In genomic region chrX:16834259-16834658, dm6 we compare ENCODE assay signal across 2 fruit fly cellular contexts.
TF ChIP-seq lines count a peak whose summit lies in the region.

No protein-coding gene starts in this region.

TF ChIP-seq in whole organism, embryonic, 481 proteins besides CTCF, POLR2A, EP300 and RAD21 (continued from another document and continues in another):
- peak; percentile 42 for TF ChIP-seq chn (GFP tag; optimal IDR thresholded peaks at IDR 0.05; lab: Kevin White, UChicago)
- peak; percentile 60 for TF ChIP-seq unpg (GFP tag; optimal IDR thresholded peaks at IDR 0.05; lab: Kevin White, UChicago)
- TF ChIP-seq lilli (GFP tag; optimal IDR thresholded peaks at IDR 0.05; lab: Kevin White, UChicago): peak; percentile 11
- TF ChIP-seq CG15601 (tag; optimal IDR thresholded peaks at IDR 0.05; lab: Kevin White, UChicago): no peak
- TF ChIP-seq CG7271 (tag; optimal IDR thresholded peaks at IDR 0.05; lab: Kevin White, UChicago): no peak
- peak; percentile 43 for TF ChIP-seq Xbp1 (GFP tag; optimal IDR thresholded peaks at IDR 0.05; lab: Kevin White, UChicago)
- peak; percentile 35 for TF ChIP-seq Fer1 (GFP tag; optimal IDR thresholded peaks at IDR 0.05; lab: Kevin White, UChicago)
- TF ChIP-seq CG9727 (GFP tag; optimal IDR thresholded peaks at IDR 0.05; lab: Kevin White, UChicago): peak; percentile 25
- TF ChIP-seq NfI (GFP tag; optimal IDR thresholded peaks at IDR 0.05; lab: Kevin White, UChicago): peak; percentile 31
- TF ChIP-seq CG13296 (GFP tag; optimal IDR thresholded peaks at IDR 0.05; lab: Kevin White, UChicago): no peak
- TF ChIP-seq MESR4 (GFP tag; optimal IDR thresholded peaks at IDR 0.05; lab: Kevin White, UChicago): no peak
- TF ChIP-seq CG32532 (GFP tag; IDR thresholded peaks at IDR 0.05; lab: Robert Waterston, UW): peak; percentile 37; the same call in 1 of the 2 replicates
- TF ChIP-seq pan (optimal IDR thresholded peaks at IDR 0.05; lab: Kevin White, UChicago): no peak
- TF ChIP-seq pan (GFP tag; optimal IDR thresholded peaks at IDR 0.05 in 1 of 2, IDR thresholded peaks at IDR 0.05 in 1 of 2): peak in 1 of 2 experiments; percentile 48
- peak; percentile 62 for TF ChIP-seq CG11504 (tag; optimal IDR thresholded peaks at IDR 0.05; lab: Kevin White, UChicago)
- TF ChIP-seq lmd (GFP tag; IDR thresholded peaks at IDR 0.05; lab: Robert Waterston, UW): peak; percentile 41
- TF ChIP-seq Bteb2 (GFP tag; optimal IDR thresholded peaks at IDR 0.05; lab: Kevin White, UChicago): peak; percentile 39
- no peak for TF ChIP-seq sob (GFP tag; IDR thresholded peaks at IDR 0.05; lab: Robert Waterston, UW)
- peak; percentile 47 for TF ChIP-seq CG17829 (tag; optimal IDR thresholded peaks at IDR 0.05; lab: Kevin White, UChicago)
- peak; percentile 17 for TF ChIP-seq Dek (tag; optimal IDR thresholded peaks at IDR 0.05; lab: Kevin White, UChicago)
- no peak for TF ChIP-seq CG7786 (GFP tag; optimal IDR thresholded peaks at IDR 0.05; lab: Kevin White, UChicago)
- no peak for TF ChIP-seq CG34224 (GFP tag; IDR thresholded peaks at IDR 0.05; lab: Robert Waterston, UW; ENCODE audit: partially characterized antibody)
- TF ChIP-seq lbe (GFP tag; optimal IDR thresholded peaks at IDR 0.05; lab: Kevin White, UChicago): no peak
- no peak for TF ChIP-seq D19B (GFP tag; optimal IDR thresholded peaks at IDR 0.05; lab: Kevin White, UChicago)
- TF ChIP-seq CG15073 (GFP tag; optimal IDR thresholded peaks at IDR 0.05; lab: Kevin White, UChicago): no peak
- TF ChIP-seq Eip74EF (GFP tag; optimal IDR thresholded peaks at IDR 0.05; lab: Kevin White, UChicago): peak in 1 of 2 experiments; percentile 51
- TF ChIP-seq zen2 (GFP tag; IDR thresholded peaks at IDR 0.05; lab: Robert Waterston, UW; ENCODE audit: partially characterized antibody): no peak
- TF ChIP-seq NC2α (GFP tag; optimal IDR thresholded peaks at IDR 0.05; lab: Kevin White, UChicago): no peak
- TF ChIP-seq Nf-YA (GFP tag; IDR thresholded peaks at IDR 0.05; lab: Robert Waterston, UW): no peak
- TF ChIP-seq CG9932 (GFP tag; IDR thresholded peaks at IDR 0.05; lab: Robert Waterston, UW): 0 out of 2 replicates have a peak, but pooled peaks have one; percentile 16
- TF ChIP-seq CG8944 (GFP tag; optimal IDR thresholded peaks at IDR 0.05; lab: Kevin White, UChicago): peak; percentile 18
- TF ChIP-seq CG17328 (GFP tag; IDR thresholded peaks at IDR 0.05; lab: Robert Waterston, UW): 0 out of 2 replicates have a peak, but pooled peaks have one; percentile 14
- peak; percentile 12 for TF ChIP-seq Meics (GFP tag; optimal IDR thresholded peaks at IDR 0.05; lab: Kevin White, UChicago)
- TF ChIP-seq Bgb (GFP tag; IDR thresholded peaks at IDR 0.05; lab: Robert Waterston, UW; ENCODE audit: partially characterized antibody): no peak
- peak; percentile 53 for TF ChIP-seq CG30403 (GFP tag; optimal IDR thresholded peaks at IDR 0.05; lab: Kevin White, UChicago)
- TF ChIP-seq slp2 (GFP tag; optimal IDR thresholded peaks at IDR 0.05; lab: Kevin White, UChicago): no peak
- no peak for TF ChIP-seq CG8765 (GFP tag; IDR thresholded peaks at IDR 0.05; lab: Robert Waterston, UW)
- no peak for TF ChIP-seq CG2129 (GFP tag; IDR thresholded peaks at IDR 0.05; lab: Robert Waterston, UW; ENCODE audit: partially characterized antibody)
- TF ChIP-seq Nf-YC (tag; optimal IDR thresholded peaks at IDR 0.05; lab: Kevin White, UChicago): peak; percentile 33
- TF ChIP-seq lov (optimal IDR thresholded peaks at IDR 0.05; lab: Kevin White, UChicago): no peak
- no peak for TF ChIP-seq lov (GFP tag; IDR thresholded peaks at IDR 0.05; lab: Robert Waterston, UW)
- TF ChIP-seq Hmr (GFP tag; optimal IDR thresholded peaks at IDR 0.05; lab: Kevin White, UChicago): peak; percentile 45
- no peak for TF ChIP-seq CG12299 (tag; optimal IDR thresholded peaks at IDR 0.05; lab: Kevin White, UChicago)
- TF ChIP-seq Hr78 (GFP tag; optimal IDR thresholded peaks at IDR 0.05; lab: Kevin White, UChicago): peak in 1 of 2 experiments; percentile 40
- TF ChIP-seq CG4854 (GFP tag; optimal IDR thresholded peaks at IDR 0.05; lab: Kevin White, UChicago): no peak
- peak; percentile 51 for TF ChIP-seq CG7556 (GFP tag; optimal IDR thresholded peaks at IDR 0.05; lab: Kevin White, UChicago)
- TF ChIP-seq CG2116 (GFP tag; optimal IDR thresholded peaks at IDR 0.05; lab: Kevin White, UChicago): no peak
- peak; percentile 13 for TF ChIP-seq CG18599 (GFP tag; optimal IDR thresholded peaks at IDR 0.05; lab: Kevin White, UChicago)
- no peak for TF ChIP-seq CG6854 (GFP tag; optimal IDR thresholded peaks at IDR 0.05; lab: Kevin White, UChicago)
- TF ChIP-seq CG32767 (GFP tag; IDR thresholded peaks at IDR 0.05; lab: Robert Waterston, UW): 0 out of 2 replicates have a peak, but pooled peaks have one; percentile 35
- peak; percentile 9 for TF ChIP-seq twi (tag; optimal IDR thresholded peaks at IDR 0.05; lab: Kevin White, UChicago)
- peak; percentile 13 for TF ChIP-seq CG17359 (tag; optimal IDR thresholded peaks at IDR 0.05; lab: Kevin White, UChicago)
- peak; percentile 75 for TF ChIP-seq CG7839 (tag; optimal IDR thresholded peaks at IDR 0.05; lab: Kevin White, UChicago)
- no peak for TF ChIP-seq NC2β (GFP tag; optimal IDR thresholded peaks at IDR 0.05; lab: Kevin White, UChicago)
- TF ChIP-seq CG31224 (GFP tag; IDR thresholded peaks at IDR 0.05; lab: Robert Waterston, UW): no peak
- no peak for TF ChIP-seq CG31388 (GFP tag; optimal IDR thresholded peaks at IDR 0.05; lab: Kevin White, UChicago)
- no peak for TF ChIP-seq CG17186 (GFP tag; optimal IDR thresholded peaks at IDR 0.05; lab: Kevin White, UChicago)
- no peak for TF ChIP-seq ap (GFP tag; IDR thresholded peaks at IDR 0.05; lab: Robert Waterston, UW)
- no peak for TF ChIP-seq Rx (GFP tag; IDR thresholded peaks at IDR 0.05; lab: Robert Waterston, UW)
- peak; percentile 42 for TF ChIP-seq CG18619 (GFP tag; optimal IDR thresholded peaks at IDR 0.05; lab: Kevin White, UChicago)
- no peak for TF ChIP-seq Gsc (GFP tag; IDR thresholded peaks at IDR 0.05; lab: Robert Waterston, UW)
- TF ChIP-seq fd96Cb (tag; optimal IDR thresholded peaks at IDR 0.05; lab: Kevin White, UChicago): peak; percentile 21
- no peak for TF ChIP-seq sim (GFP tag; IDR thresholded peaks at IDR 0.05; lab: Robert Waterston, UW)
- no peak for TF ChIP-seq cad (GFP tag; optimal IDR thresholded peaks at IDR 0.05; lab: Kevin White, UChicago)
- peak; percentile 34 for TF ChIP-seq CG3281 (GFP tag; optimal IDR thresholded peaks at IDR 0.05; lab: Kevin White, UChicago)
- TF ChIP-seq Hr39 (optimal IDR thresholded peaks at IDR 0.05; lab: Kevin White, UChicago): no peak

TF ChIP-seq in whole organism, prepupa, 60 proteins besides CTCF, POLR2A, EP300 and RAD21 (continued from another document):
- TF ChIP-seq Hr4 (GFP tag; optimal IDR thresholded peaks at IDR 0.05; lab: Kevin White, UChicago) (peak; percentile 63), CG8632 (GFP tag; optimal IDR thresholded peaks at IDR 0.05; lab: Kevin White, UChicago) (peak; percentile 10), CG6163 (GFP tag; IDR thresholded peaks at IDR 0.05; lab: Robert Waterston, UW) (peak; percentile 28; the same call in 1 of the 3 replicates), Ets96B (tag; optimal IDR thresholded peaks at IDR 0.05; lab: Kevin White, UChicago) (peak; percentile 18), CG3032 (tag; optimal IDR thresholded peaks at IDR 0.05; lab: Kevin White, UChicago) (peak; percentile 64), fkh (GFP tag; optimal IDR thresholded peaks at IDR 0.05; lab: Kevin White, UChicago) (no peak), CG31627 (GFP tag; optimal IDR thresholded peaks at IDR 0.05; lab: Kevin White, UChicago) (peak; percentile 36), pdm3 (GFP tag; optimal IDR thresholded peaks at IDR 0.05; lab: Kevin White, UChicago) (peak; percentile 73), CG6792 (GFP tag; optimal IDR thresholded peaks at IDR 0.05; lab: Kevin White, UChicago) (peak; percentile 63), cyc (GFP tag; optimal IDR thresholded peaks at IDR 0.05; lab: Kevin White, UChicago) (no peak), CG8319 (GFP tag; optimal IDR thresholded peaks at IDR 0.05; lab: Kevin White, UChicago) (no peak), Sox14 (GFP tag; optimal IDR thresholded peaks at IDR 0.05; lab: Kevin White, UChicago) (peak; percentile 69), salr (GFP tag; optimal IDR thresholded peaks at IDR 0.05; lab: Kevin White, UChicago) (peak in 1 of 2 experiments; percentile 77), CG3919 (GFP tag; optimal IDR thresholded peaks at IDR 0.05; lab: Kevin White, UChicago) (peak; percentile 52), CG6854 (GFP tag; optimal IDR thresholded peaks at IDR 0.05; lab: Kevin White, UChicago) (no peak), vri (GFP tag; optimal IDR thresholded peaks at IDR 0.05; lab: Kevin White, UChicago) (no peak), Sox15 (GFP tag; optimal IDR thresholded peaks at IDR 0.05; lab: Kevin White, UChicago) (no peak), CG32006 (GFP tag; optimal IDR thresholded peaks at IDR 0.05; lab: Kevin White, UChicago) (peak; percentile 92), CG11902 (GFP tag; optimal IDR thresholded peaks at IDR 0.05; lab: Kevin White, UChicago) (no peak), fd59A (GFP tag; optimal IDR thresholded peaks at IDR 0.05; lab: Kevin White, UChicago) (peak; percentile 8), CG10631 (GFP tag; optimal IDR thresholded peaks at IDR 0.05; lab: Kevin White, UChicago) (peak; percentile 77), ss (GFP tag; optimal IDR thresholded peaks at IDR 0.05; lab: Kevin White, UChicago) (no peak), Hr38 (GFP tag; optimal IDR thresholded peaks at IDR 0.05; lab: Kevin White, UChicago) (no peak), CG11762 (GFP tag; optimal IDR thresholded peaks at IDR 0.05; lab: Kevin White, UChicago; ENCODE audit: insufficient read depth) (no peak), achi (GFP tag; optimal IDR thresholded peaks at IDR 0.05; lab: Kevin White, UChicago) (peak; percentile 74), dac (GFP tag; optimal IDR thresholded peaks at IDR 0.05; lab: Kevin White, UChicago) (peak; percentile 71), esn (GFP tag; optimal IDR thresholded peaks at IDR 0.05; lab: Kevin White, UChicago) (peak; percentile 65), CG10669 (GFP tag; optimal IDR thresholded peaks at IDR 0.05; lab: Kevin White, UChicago) (no peak), Hr39 (GFP tag; optimal IDR thresholded peaks at IDR 0.05; lab: Kevin White, UChicago) (peak; percentile 49), CG9139 (GFP tag; optimal IDR thresholded peaks at IDR 0.05; lab: Kevin White, UChicago) (no peak), Eip75B (GFP tag; optimal IDR thresholded peaks at IDR 0.05; lab: Kevin White, UChicago) (peak; percentile 76), topi (GFP tag; optimal IDR thresholded peaks at IDR 0.05; lab: Kevin White, UChicago) (peak; percentile 46), CG1621 (tag; optimal IDR thresholded peaks at IDR 0.05; lab: Kevin White, UChicago) (no peak), OdsH (GFP tag; optimal IDR thresholded peaks at IDR 0.05; lab: Kevin White, UChicago) (peak; percentile 73), CG15336 (GFP tag; IDR thresholded peaks at IDR 0.05; lab: Robert Waterston, UW) (peak; percentile 84; the same call in 1 of the 2 replicates), dsx (GFP tag; optimal IDR thresholded peaks at IDR 0.05; lab: Kevin White, UChicago; ENCODE audit: poor library complexity, severe bottlenecking) (peak; percentile 46)
